Fruit fly (Drosophila melanogaster) whole organism, embryonic: ENCODE measurements around the gene dpr2.

Source experiments
- BEAF-32 ChIP-seq: fragments of 200-800 bp; sonication (Bioruptor generic); optimal IDR thresholded peaks from 3 replicates; lab custom pipeline; 2017; ENCODE audit warnings: missing biosample characterization, missing genetic modification characterization, mild to moderate bottlenecking, moderate library complexity, missing genetic modification reagents
- CG10267 ChIP-seq: fragments of 200-800 bp; sonication (Bioruptor generic); optimal IDR thresholded peaks from 2 replicates; lab custom pipeline; 2018; ENCODE audit warnings: missing biosample characterization, mild to moderate bottlenecking, missing genetic modification characterization, moderate library complexity
- CG11696 ChIP-seq: fragments of 200-800 bp; sonication (Bioruptor generic); IDR thresholded peaks from 2 replicates; pipeline ENCODE4 v1.3.6; 2022; ENCODE audit warnings: missing biosample characterization, missing genetic modification characterization
- CG12155 ChIP-seq: fragments of 200-800 bp; sonication (Bioruptor generic); optimal IDR thresholded peaks from 3 replicates; lab custom pipeline; 2016; ENCODE audit warnings: missing biosample characterization, missing genetic modification characterization
- CG13123 ChIP-seq: fragments of 200-800 bp; sonication (Bioruptor generic); optimal IDR thresholded peaks from 2 replicates; lab custom pipeline; 2016; ENCODE audit warnings: missing biosample characterization, missing genetic modification characterization
- CG13287 ChIP-seq: fragments of 200-800 bp; sonication (Bioruptor generic); IDR thresholded peaks from 2 replicates; pipeline ENCODE4 v1.3.6; 2022; ENCODE audit warnings: missing biosample characterization, missing genetic modification characterization; ENCODE audit not compliant: partially characterized antibody
- CG14710 ChIP-seq: fragments of 200-800 bp; sonication (Bioruptor generic); optimal IDR thresholded peaks from 3 replicates; lab custom pipeline; 2019; ENCODE audit warnings: missing biosample characterization, mild to moderate bottlenecking, missing genetic modification characterization, moderate library complexity
- CG2712 ChIP-seq: fragments of 200-800 bp; optimal IDR thresholded peaks from 3 replicates; lab custom pipeline; 2019; ENCODE audit warnings: missing biosample characterization, mild to moderate bottlenecking, missing genetic modification characterization, moderate library complexity
- CG34224 ChIP-seq: fragments of 200-800 bp; sonication (Bioruptor generic); IDR thresholded peaks from 3 replicates; pipeline ENCODE4 v1.3.6; 2022; ENCODE audit warnings: missing biosample characterization, missing genetic modification characterization; ENCODE audit not compliant: partially characterized antibody
- CG34422 ChIP-seq: fragments of 200-800 bp; sonication (Bioruptor generic); IDR thresholded peaks from 3 replicates; pipeline ENCODE4 v1.3.6; 2022; ENCODE audit warnings: missing biosample characterization, missing genetic modification characterization
- CG4617 ChIP-seq: fragments of 200-800 bp; sonication (Bioruptor generic); optimal IDR thresholded peaks from 3 replicates; lab custom pipeline; 2016; ENCODE audit warnings: missing biosample characterization, missing genetic modification characterization, borderline replicate concordance
- CG6791 ChIP-seq: fragments of 200-800 bp; sonication (Bioruptor generic); IDR thresholded peaks from 3 replicates; pipeline ENCODE4 v1.3.6; 2022; ENCODE audit warnings: missing biosample characterization, missing genetic modification characterization; ENCODE audit not compliant: partially characterized antibody
- CG7271 ChIP-seq: fragments of 200-800 bp; sonication (Bioruptor generic); optimal IDR thresholded peaks from 2 replicates; lab custom pipeline; 2018; ENCODE audit warnings: missing biosample characterization, mild to moderate bottlenecking, missing genetic modification characterization, moderate library complexity
- CG7745 ChIP-seq: fragments of 200-800 bp; sonication (Bioruptor generic); optimal IDR thresholded peaks from 2 replicates; lab custom pipeline; 2018; ENCODE audit warnings: missing biosample characterization, mild to moderate bottlenecking, missing genetic modification characterization, moderate library complexity
- CG7786 ChIP-seq: fragments of 200-800 bp; sonication (Bioruptor generic); optimal IDR thresholded peaks from 2 replicates; lab custom pipeline; 2016; ENCODE audit warnings: missing biosample characterization, missing genetic modification characterization
- CrebB ChIP-seq: fragments of 200-800 bp; sonication (Bioruptor generic); optimal IDR thresholded peaks from 3 replicates; lab custom pipeline; 2018; ENCODE audit warnings: missing biosample characterization, mild to moderate bottlenecking, missing genetic modification characterization
- Gsc ChIP-seq: fragments of 200-800 bp; sonication (Bioruptor generic); IDR thresholded peaks from 2 replicates; pipeline ENCODE4 v1.3.6; 2022; ENCODE audit warnings: missing biosample characterization, missing genetic modification characterization
- HHEX ChIP-seq: fragments of 200-800 bp; sonication (Bioruptor generic); optimal IDR thresholded peaks from 3 replicates; lab custom pipeline; 2017; ENCODE audit warnings: missing biosample characterization, mild to moderate bottlenecking, missing genetic modification characterization, missing genetic modification reagents
- HLHmδ ChIP-seq: fragments of 200-800 bp; sonication (Bioruptor generic); optimal IDR thresholded peaks from 2 replicates; lab custom pipeline; 2018; ENCODE audit warnings: missing biosample characterization, mild to moderate bottlenecking, missing genetic modification characterization, moderate library complexity
- HmgZ ChIP-seq: fragments of 200-800 bp; sonication (Bioruptor generic); optimal IDR thresholded peaks from 2 replicates; lab custom pipeline; 2018; ENCODE audit warnings: missing biosample characterization, mild to moderate bottlenecking, missing genetic modification characterization
- Hmr ChIP-seq: fragments of 200-800 bp; sonication (Bioruptor generic); optimal IDR thresholded peaks from 3 replicates; lab custom pipeline; 2017; ENCODE audit warnings: mild to moderate bottlenecking, missing biosample characterization, missing genetic modification reagents, missing genetic modification characterization
- MBD-R2 ChIP-seq: fragments of 200-800 bp; sonication (Bioruptor generic); IDR thresholded peaks from 2 replicates; pipeline ENCODE4 v1.3.6; 2022; ENCODE audit warnings: missing biosample characterization, missing genetic modification characterization
- Myb ChIP-seq: fragments of 200-800 bp; sonication (Bioruptor generic); optimal IDR thresholded peaks from 2 replicates; lab custom pipeline; 2016; ENCODE audit warnings: missing biosample characterization, missing genetic modification characterization
- Optix ChIP-seq: fragments of 200-800 bp; sonication (Bioruptor generic); IDR thresholded peaks from 3 replicates; pipeline ENCODE4 v1.3.6; 2022; ENCODE audit warnings: missing biosample characterization, missing genetic modification characterization
- Stat92E ChIP-seq, 3 experiments: fragments of >200 bp in 2 of 3; fragments of 200-800 bp in 1 of 3; sonication (Bioruptor generic) in 1 of 3; optimal IDR thresholded peaks; 2 replicates each; lab custom pipeline; 2017 to 2019; ENCODE audit warnings: missing biosample characterization in 3 of 3, missing genetic modification characterization in 3 of 3, mild to moderate bottlenecking in 1 of 3, moderate library complexity in 1 of 3
- Trl ChIP-seq, 3 experiments: fragments of >200 bp in 2 of 3; fragments of 200-800 bp in 1 of 3; sonication (Bioruptor generic) in 1 of 3; optimal IDR thresholded peaks; 2 replicates in 1 of 3; 3 replicates in 2 of 3; lab custom pipeline; 2016 to 2017; ENCODE audit warnings: missing biosample characterization in 1 of 3, missing genetic modification characterization in 1 of 3
- Usf ChIP-seq: fragments of 200-800 bp; sonication (Bioruptor generic); optimal IDR thresholded peaks from 2 replicates; lab custom pipeline; 2017; ENCODE audit warnings: missing genotype, missing biosample characterization, missing genetic modification characterization
- YL-1 ChIP-seq: fragments of 200-800 bp; sonication (Bioruptor generic); optimal IDR thresholded peaks from 3 replicates; lab custom pipeline; 2017; ENCODE audit warnings: missing biosample characterization, mild to moderate bottlenecking, missing genetic modification characterization
- cad ChIP-seq: fragments of >200 bp; optimal IDR thresholded peaks from 2 replicates; lab custom pipeline; 2017; ENCODE audit warnings: missing biosample characterization, missing genetic modification characterization
- ci ChIP-seq: fragments of 200-800 bp; sonication (Bioruptor generic); IDR thresholded peaks from 3 replicates; pipeline ENCODE4 v1.3.6; 2022; ENCODE audit warnings: missing biosample characterization, missing genetic modification characterization
- dysf ChIP-seq: fragments of 200-800 bp; sonication (Bioruptor generic); IDR thresholded peaks from 3 replicates; pipeline ENCODE4 v1.3.6; 2022; ENCODE audit warnings: missing biosample characterization, missing genetic modification characterization
- eyg ChIP-seq: fragments of 200-800 bp; sonication (Bioruptor generic); optimal IDR thresholded peaks from 3 replicates; lab custom pipeline; 2016; ENCODE audit warnings: missing biosample characterization, missing genetic modification characterization
- fu2 ChIP-seq: fragments of 200-800 bp; sonication (Bioruptor generic); optimal IDR thresholded peaks from 2 replicates; lab custom pipeline; 2016; ENCODE audit warnings: missing biosample characterization, missing genetic modification characterization
- gcm ChIP-seq: fragments of 200-800 bp; sonication (Bioruptor generic); optimal IDR thresholded peaks from 2 replicates; lab custom pipeline; 2019; ENCODE audit warnings: missing biosample characterization, mild to moderate bottlenecking, missing genetic modification characterization, moderate library complexity
- gfzf ChIP-seq: fragments of 200-800 bp; sonication (Bioruptor generic); optimal IDR thresholded peaks from 2 replicates; lab custom pipeline; 2016; ENCODE audit warnings: missing biosample characterization, mild to moderate bottlenecking, missing genetic modification characterization, moderate library complexity
- hbn ChIP-seq: fragments of 200-800 bp; sonication (Bioruptor generic); IDR thresholded peaks from 2 replicates; pipeline ENCODE4 v1.3.6; 2022; ENCODE audit warnings: missing biosample characterization, missing genetic modification characterization; ENCODE audit not compliant: partially characterized antibody
- insv ChIP-seq, 2 experiments: fragments of 200-800 bp; sonication (Bioruptor generic); optimal IDR thresholded peaks; 3 replicates each; lab custom pipeline; 2016 to 2018; ENCODE audit warnings: missing biosample characterization in 2 of 2, missing genetic modification characterization in 2 of 2
- jumu ChIP-seq: fragments of 200-800 bp; sonication (Bioruptor generic); optimal IDR thresholded peaks from 3 replicates; lab custom pipeline; 2016; ENCODE audit warnings: missing biosample characterization, missing genetic modification characterization
- lbe ChIP-seq: fragments of 200-800 bp; sonication (Bioruptor generic); optimal IDR thresholded peaks from 2 replicates; lab custom pipeline; 2016; ENCODE audit warnings: missing biosample characterization, mild to moderate bottlenecking, missing genetic modification characterization
- mld ChIP-seq: fragments of 200-800 bp; sonication (Bioruptor generic); IDR thresholded peaks from 3 replicates; pipeline ENCODE4 v1.3.6; 2022; ENCODE audit warnings: missing biosample characterization, missing genetic modification characterization; ENCODE audit not compliant: partially characterized antibody
- pros ChIP-seq: fragments of 200-800 bp; sonication (Bioruptor generic); optimal IDR thresholded peaks from 3 replicates; lab custom pipeline; 2019; ENCODE audit warnings: missing biosample characterization, mild to moderate bottlenecking, missing genetic modification characterization, moderate library complexity
- psq ChIP-seq: fragments of 200-800 bp; sonication (Bioruptor generic); optimal IDR thresholded peaks from 2 replicates; lab custom pipeline; 2017; ENCODE audit warnings: missing biosample characterization, missing genetic modification characterization
- ranshi ChIP-seq: fragments of 200-800 bp; sonication (Bioruptor generic); IDR thresholded peaks from 2 replicates; pipeline ENCODE4 v1.3.6; 2022; ENCODE audit warnings: missing biosample characterization, missing genetic modification characterization
- scrt ChIP-seq: fragments of 200-800 bp; sonication (Bioruptor generic); optimal IDR thresholded peaks from 2 replicates; lab custom pipeline; 2018; ENCODE audit warnings: missing biosample characterization, mild to moderate bottlenecking, missing genetic modification characterization, moderate library complexity
- sd ChIP-seq: fragments of 200-800 bp; sonication (Bioruptor generic); optimal IDR thresholded peaks from 3 replicates; lab custom pipeline; 2018; ENCODE audit warnings: missing biosample characterization, mild to moderate bottlenecking, missing genetic modification characterization, moderate library complexity
- sr ChIP-seq: fragments of 200-800 bp; sonication (Bioruptor generic); IDR thresholded peaks from 3 replicates; pipeline ENCODE4 v1.3.6; 2022; ENCODE audit warnings: missing biosample characterization, missing genetic modification characterization
- ssp ChIP-seq: fragments of 200-800 bp; sonication (Bioruptor generic); IDR thresholded peaks from 2 replicates; pipeline ENCODE4 v1.3.6; 2022; ENCODE audit warnings: missing biosample characterization, missing genetic modification characterization
- toy ChIP-seq: fragments of 200-800 bp; sonication (Bioruptor generic); IDR thresholded peaks from 2 replicates; pipeline ENCODE4 v1.3.6; 2022; ENCODE audit warnings: missing biosample characterization, missing genetic modification characterization
- trem ChIP-seq: fragments of 200-800 bp; optimal IDR thresholded peaks from 3 replicates; lab custom pipeline; 2019; ENCODE audit warnings: missing biosample characterization, mild to moderate bottlenecking, missing genetic modification characterization, moderate library complexity
- vnd ChIP-seq: fragments of 200-800 bp; sonication (Bioruptor generic); IDR thresholded peaks from 3 replicates; pipeline ENCODE4 v1.3.6; 2022; ENCODE audit warnings: missing biosample characterization, missing genetic modification characterization; ENCODE audit not compliant: partially characterized antibody

dpr2 gene

dm6 chr2L:10968009-10968383 is 4.0 kb upstream of the dpr2 start:
- TF ChIP-seq pros (GFP tag; lab: Kevin White, UChicago), result no peak
- peak; percentile 80 for TF ChIP-seq gfzf
- TF ChIP-seq ssp, result no peak
- no peak for TF ChIP-seq Trl (optimal IDR thresholded peaks at IDR 0.05; lab: Kevin White, UChicago)
- TF ChIP-seq Trl (GFP tag; optimal IDR thresholded peaks at IDR 0.05; lab: Kevin White, UChicago), result no peak
- TF ChIP-seq Gsc, result no peak
- TF ChIP-seq CG7745 (tag; lab: Kevin White, UChicago), result no peak
- no peak for TF ChIP-seq sd (tag; lab: Kevin White, UChicago)
- 0 out of 3 replicates have a peak, but pooled peaks have one; percentile 13 for TF ChIP-seq CG6791 (GFP tag; lab: Robert Waterston, UW)
- TF ChIP-seq cad, result no peak
- peak; percentile 28; the same call in 1 of the 2 replicates for TF ChIP-seq CG13287 (GFP tag; lab: Robert Waterston, UW)
- no peak for TF ChIP-seq HHEX (GFP tag; lab: Kevin White, UChicago)
- TF ChIP-seq fu2 (GFP tag; lab: Kevin White, UChicago), result no peak
- TF ChIP-seq insv (GFP tag; optimal IDR thresholded peaks at IDR 0.05; lab: Kevin White, UChicago), result no peak
- no peak for TF ChIP-seq CG13123
- TF ChIP-seq Myb (GFP tag; lab: Kevin White, UChicago), result peak; percentile 8
- TF ChIP-seq CG2712, result peak; percentile 3
- TF ChIP-seq CG34422, result peak; percentile 7; the same call in 1 of the 3 replicates
- TF ChIP-seq ci (GFP tag; lab: Robert Waterston, UW), result no peak
- TF ChIP-seq trem (tag; lab: Kevin White, UChicago), result peak; percentile 48
- no peak for TF ChIP-seq dysf (GFP tag; lab: Robert Waterston, UW)
- no peak for TF ChIP-seq CG7786
- no peak for TF ChIP-seq CrebB (tag; lab: Kevin White, UChicago)
- TF ChIP-seq Usf (GFP tag; lab: Kevin White, UChicago), result no peak
- TF ChIP-seq lbe (GFP tag; lab: Kevin White, UChicago), result no peak
- TF ChIP-seq CG10267 (tag; lab: Kevin White, UChicago), result peak; percentile 41
- TF ChIP-seq HLHmδ (GFP tag; lab: Kevin White, UChicago), result no peak
- TF ChIP-seq psq, result no peak
- TF ChIP-seq Stat92E (GFP tag; optimal IDR thresholded peaks at IDR 0.05; lab: Kevin White, UChicago), result no peak
- peak; percentile 17 for TF ChIP-seq CG14710 (tag; lab: Kevin White, UChicago)
- TF ChIP-seq CG12155, result no peak
- TF ChIP-seq mld (GFP tag; lab: Robert Waterston, UW), result no peak
- TF ChIP-seq hbn (GFP tag; lab: Robert Waterston, UW), result 0 out of 2 replicates have a peak, but pooled peaks have one; percentile 11
- TF ChIP-seq YL-1, result peak; percentile 79
- TF ChIP-seq CG34224 (GFP tag; lab: Robert Waterston, UW), result peak; percentile 19; the same call in 1 of the 3 replicates
- no peak for TF ChIP-seq Hmr
- TF ChIP-seq vnd, result no peak
- no peak for TF ChIP-seq HmgZ
- no peak for TF ChIP-seq jumu
- peak; percentile 35; the same call in 1 of the 2 replicates for TF ChIP-seq MBD-R2
- peak; percentile 31 for TF ChIP-seq CG4617 (GFP tag; lab: Kevin White, UChicago)
- TF ChIP-seq BEAF-32 (GFP tag; lab: Kevin White, UChicago), result peak; percentile 22
- TF ChIP-seq toy, result no peak
- TF ChIP-seq gcm (GFP tag; lab: Kevin White, UChicago), result no peak
- TF ChIP-seq CG7271 (tag; lab: Kevin White, UChicago), result no peak
- TF ChIP-seq scrt (GFP tag; lab: Kevin White, UChicago), result no peak
- no peak for TF ChIP-seq Optix
- no peak for TF ChIP-seq CG11696 (GFP tag; lab: Robert Waterston, UW)
- no peak for TF ChIP-seq sr (GFP tag; lab: Robert Waterston, UW)
- TF ChIP-seq eyg (GFP tag; lab: Kevin White, UChicago), result no peak
- TF ChIP-seq ranshi, result no peak
